Worm (Caenorhabditis elegans): ENCODE measurements around the gene lurp-1.

Gene lurp-1

ce11 chrII:10885868-10886514 is 5.3 kb downstream of the lurp-1 start, which contains the start of gene F44F4.3:
TSS of gene F44F4.3 (minus strand) at chrII:10885918.
- TF ChIP-seq pag-3 (tag; optimal IDR thresholded peaks at IDR 0.05; ENCODE audit: borderline replicate concordance, insufficient read depth) (no peak), nhr-85 (tag) (peak; percentile 53), blmp-1 (tag; optimal IDR thresholded peaks at IDR 0.05) (peak; percentile 12)

ce11 chrII:10887097-10887496 is 6.4 kb downstream of the lurp-1 start:
- TF ChIP-seq alr-1 (tag; optimal IDR thresholded peaks at IDR 0.05; ENCODE audit: borderline replicate concordance) (no peak), ztf-4 (tag; optimal IDR thresholded peaks at IDR 0.05) (no peak), nhr-85 (tag) (peak; percentile 83), xbp-1 (tag; optimal IDR thresholded peaks at IDR 0.05) (no peak), lir-3 (tag; optimal IDR thresholded peaks at IDR 0.05; ENCODE audit: poor library complexity) (no peak), ceh-8 (GFP tag; optimal IDR thresholded peaks at IDR 0.05) (no peak), sup-37 (GFP tag; optimal IDR thresholded peaks at IDR 0.05) (no peak), egl-13 (tag; optimal IDR thresholded peaks at IDR 0.05) (no peak), hpl-2 (GFP tag; optimal IDR thresholded peaks at IDR 0.05) (no peak), blmp-1 (tag; optimal IDR thresholded peaks at IDR 0.05) (peak; percentile 76), lsy-2 (tag; optimal IDR thresholded peaks at IDR 0.05) (peak in 1 of 2 experiments; percentile 29), lin-14 (GFP tag; optimal IDR thresholded peaks at IDR 0.05) (peak; percentile 74), isw-1 (GFP tag; IDR thresholded peaks at IDR 0.05) (no peak), jun-1 (tag; optimal IDR thresholded peaks at IDR 0.05) (no peak), fkh-10 (GFP tag; optimal IDR thresholded peaks at IDR 0.05) (no peak), nhr-76 (tag; optimal IDR thresholded peaks at IDR 0.05) (no peak), unc-130 (tag; optimal IDR thresholded peaks at IDR 0.05) (no peak), lin-35 (GFP tag; optimal IDR thresholded peaks at IDR 0.05) (peak in 1 of 2 experiments; percentile 11), aha-1 (tag; optimal IDR thresholded peaks at IDR 0.05) (no peak), nhr-237 (tag; optimal IDR thresholded peaks at IDR 0.05) (no peak), C04F5.9 (tag; optimal IDR thresholded peaks at IDR 0.05) (no peak), C34B4.2 (tag; optimal IDR thresholded peaks at IDR 0.05) (no peak), elt-3 (tag; optimal IDR thresholded peaks at IDR 0.05) (peak in 1 of 6 experiments; percentile 57), pax-3 (tag; optimal IDR thresholded peaks at IDR 0.05) (no peak), swsn-7 (tag; optimal IDR thresholded peaks at IDR 0.05) (no peak), snpc-4 (tag; optimal IDR thresholded peaks at IDR 0.05) (no peak), nhr-90 (tag; optimal IDR thresholded peaks at IDR 0.05; ENCODE audit: poor library complexity) (no peak), mep-1 (tag; optimal IDR thresholded peaks at IDR 0.05) (peak; percentile 21), efl-1 (optimal IDR thresholded peaks at IDR 0.05) (no peak), efl-1 (GFP tag; optimal IDR thresholded peaks at IDR 0.05 in 1 of 2) (peak in 1 of 2 experiments; percentile 53), unc-62 (GFP tag; optimal IDR thresholded peaks at IDR 0.05) (no peak), tbx-2 (tag; optimal IDR thresholded peaks at IDR 0.05) (no peak), snu-23 (GFP tag; optimal IDR thresholded peaks at IDR 0.05) (peak; percentile 41), sox-4 (tag; optimal IDR thresholded peaks at IDR 0.05) (no peak), elt-2 (tag; optimal IDR thresholded peaks at IDR 0.05) (no peak), nhr-71 (tag; optimal IDR thresholded peaks at IDR 0.05) (peak; percentile 27), ceh-82 (tag; optimal IDR thresholded peaks at IDR 0.05) (peak in 1 of 3 experiments; percentile 5), pqm-1 (tag; optimal IDR thresholded peaks at IDR 0.05) (no peak), sptf-1 (tag; optimal IDR thresholded peaks at IDR 0.05) (no peak), skn-1 (tag; optimal IDR thresholded peaks at IDR 0.05) (peak; percentile 31), mdl-1 (tag; optimal IDR thresholded peaks at IDR 0.05) (peak in 1 of 2 experiments; percentile 12), ces-1 (GFP tag; optimal IDR thresholded peaks at IDR 0.05) (no peak), nhr-20 (tag; optimal IDR thresholded peaks at IDR 0.05) (peak; percentile 49), fkh-4 (tag; optimal IDR thresholded peaks at IDR 0.05; ENCODE audit: borderline replicate concordance) (no peak), grh-1 (GFP tag; IDR thresholded peaks at IDR 0.05) (no peak), nhr-77 (tag; optimal IDR thresholded peaks at IDR 0.05) (no peak)
